Fruit fly (Drosophila melanogaster): ENCODE data around the gene CG31220.

CG31220 gene

dm6 chr3R:19642893-19643270 lies 5.4 kb upstream of the CG31220 start:
- TF ChIP-seq Abd-B (GFP tag; optimal IDR thresholded peaks at IDR 0.05) (no peak), CG2120 (GFP tag; optimal IDR thresholded peaks at IDR 0.05) (peak; percentile 27), CG8290 (GFP tag; optimal IDR thresholded peaks at IDR 0.05) (no peak), CG8290 (tag; optimal IDR thresholded peaks at IDR 0.05) (peak in 1 of 2 experiments; percentile 13), CG13624 (GFP tag; optimal IDR thresholded peaks at IDR 0.05) (peak; percentile 35), ac (GFP tag; optimal IDR thresholded peaks at IDR 0.05) (no peak), otp (GFP tag; IDR thresholded peaks at IDR 0.05) (no peak), CG10366 (GFP tag; IDR thresholded peaks at IDR 0.05) (peak; percentile 11; the same call in 1 of the 2 replicates), zen (tag; optimal IDR thresholded peaks at IDR 0.05) (no peak), CG10267 (tag; optimal IDR thresholded peaks at IDR 0.05) (peak; percentile 87), CG2712 (tag; optimal IDR thresholded peaks at IDR 0.05) (no peak), Dip3 (GFP tag; optimal IDR thresholded peaks at IDR 0.05) (no peak), Hsf (GFP tag; optimal IDR thresholded peaks at IDR 0.05) (no peak), sna (GFP tag; IDR thresholded peaks at IDR 0.05; ENCODE audit: partially characterized antibody) (peak; percentile 82), CG14710 (tag; optimal IDR thresholded peaks at IDR 0.05) (peak; percentile 8), gro (GFP tag; optimal IDR thresholded peaks at IDR 0.05) (peak; percentile 19), Scr (GFP tag; IDR thresholded peaks at IDR 0.05; ENCODE audit: partially characterized antibody) (peak; percentile 77), unc-4 (GFP tag; IDR thresholded peaks at IDR 0.05; ENCODE audit: partially characterized antibody) (peak; percentile 64), sens (GFP tag) (peak; percentile 87), sisA (GFP tag; IDR thresholded peaks at IDR 0.05) (no peak), Atf3 (GFP tag; optimal IDR thresholded peaks at IDR 0.05) (no peak), phol (tag; optimal IDR thresholded peaks at IDR 0.05) (peak; percentile 7), Sin3A (optimal IDR thresholded peaks at IDR 0.05) (peak; percentile 14), Fer3 (tag; optimal IDR thresholded peaks at IDR 0.05) (peak; percentile 25), CG12659 (GFP tag; optimal IDR thresholded peaks at IDR 0.05) (peak; percentile 12), tna (GFP tag; IDR thresholded peaks at IDR 0.05; ENCODE audit: partially characterized antibody) (peak; percentile 36), E2f2 (GFP tag; IDR thresholded peaks at IDR 0.05) (peak; percentile 70), vnd (GFP tag; IDR thresholded peaks at IDR 0.05; ENCODE audit: partially characterized antibody) (peak; percentile 67; the same call in 1 of the 3 replicates), BEAF-32 (GFP tag; optimal IDR thresholded peaks at IDR 0.05) (peak; percentile 75), CG12219 (GFP tag; optimal IDR thresholded peaks at IDR 0.05) (no peak), Rfx (GFP tag; IDR thresholded peaks at IDR 0.05) (peak; percentile 59; the same call in 1 of the 2 replicates), lbe (GFP tag; optimal IDR thresholded peaks at IDR 0.05) (peak; percentile 41), CG12155 (GFP tag; optimal IDR thresholded peaks at IDR 0.05) (peak; percentile 76), CG7963 (GFP tag; IDR thresholded peaks at IDR 0.05; ENCODE audit: partially characterized antibody) (peak; percentile 69; the same call in 2 of the 3 replicates), knrl (GFP tag; IDR thresholded peaks at IDR 0.05; ENCODE audit: partially characterized antibody) (peak; percentile 80; the same call in 2 of the 3 replicates), pzg (GFP tag; optimal IDR thresholded peaks at IDR 0.05) (peak; percentile 36), CG9932 (GFP tag; IDR thresholded peaks at IDR 0.05) (peak; percentile 43), CG7786 (GFP tag; optimal IDR thresholded peaks at IDR 0.05) (peak; percentile 1), Ets97D (GFP tag; optimal IDR thresholded peaks at IDR 0.05) (peak; percentile 3), CG34422 (GFP tag; IDR thresholded peaks at IDR 0.05) (0 out of 3 replicates have a peak, but pooled peaks have one; percentile 7), CG14014 (GFP tag; IDR thresholded peaks at IDR 0.05) (0 out of 2 replicates have a peak, but pooled peaks have one; percentile 21), bab2 (GFP tag; optimal IDR thresholded peaks at IDR 0.05) (peak; percentile 16), CG42726 (GFP tag; IDR thresholded peaks at IDR 0.05; ENCODE audit: partially characterized antibody) (peak; percentile 52; the same call in 1 of the 2 replicates), zen2 (GFP tag; IDR thresholded peaks at IDR 0.05; ENCODE audit: partially characterized antibody) (peak; percentile 84), zfh1 (GFP tag; IDR thresholded peaks at IDR 0.05) (peak; percentile 42; the same call in 1 of the 3 replicates), Dp (GFP tag; optimal IDR thresholded peaks at IDR 0.05) (peak; percentile 47), Myb (GFP tag; optimal IDR thresholded peaks at IDR 0.05) (peak; percentile 2), vvl (GFP tag; IDR thresholded peaks at IDR 0.05) (peak; percentile 39; the same call in 1 of the 2 replicates), Doc3 (GFP tag; IDR thresholded peaks at IDR 0.05; ENCODE audit: partially characterized antibody) (peak; percentile 81), CG3847 (GFP tag; IDR thresholded peaks at IDR 0.05) (0 out of 2 replicates have a peak, but pooled peaks have one; percentile 12)
